In the genomic region with DNA sequence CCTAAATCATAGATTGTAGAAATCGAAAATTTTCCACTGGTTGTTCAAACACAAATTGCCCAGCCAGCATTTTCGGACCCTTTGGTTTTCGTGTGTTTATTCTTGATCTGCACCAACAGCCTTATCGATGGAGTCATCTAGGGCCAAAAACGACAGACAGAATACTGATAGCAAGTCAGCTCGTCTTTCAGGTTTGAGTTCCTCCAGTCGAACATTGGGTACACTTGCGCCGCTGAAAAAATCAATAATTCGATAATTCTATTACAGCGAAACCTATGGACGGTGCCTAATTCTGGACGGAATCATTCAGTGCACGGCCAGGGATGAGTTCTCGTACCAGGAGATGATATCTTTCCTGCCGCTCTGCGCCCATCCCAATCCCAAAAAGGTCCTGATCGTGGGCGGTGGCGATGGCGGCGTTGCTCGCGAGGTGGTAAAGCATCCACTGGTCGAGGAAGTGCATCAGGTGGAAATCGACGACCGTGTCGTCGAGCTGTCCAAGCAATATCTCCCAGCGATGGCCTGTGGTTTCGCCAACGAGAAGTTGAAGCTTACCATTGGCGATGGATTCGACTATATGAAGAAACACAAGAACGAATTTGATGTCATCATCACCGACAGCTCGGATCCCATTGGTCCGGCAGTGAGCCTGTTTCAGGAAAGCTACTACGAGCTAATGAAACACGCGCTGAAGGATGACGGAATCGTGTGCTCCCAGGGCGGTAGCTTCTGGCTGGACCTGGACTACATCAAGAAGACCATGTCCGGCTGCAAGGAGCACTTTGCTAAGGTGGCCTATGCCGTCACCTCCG, we compare ENCODE assay signal across 3 fruit fly cellular contexts.
TF ChIP-seq lines count a peak whose summit lies in the region.

No protein-coding gene starts in this region.

- TF ChIP-seq CTCF in whole organism, embryonic (GFP tag; optimal IDR thresholded peaks at IDR 0.05; lab: Kevin White, UChicago) = no peak

TF ChIP-seq in whole organism, adult, 20 proteins besides CTCF, POLR2A, EP300 and RAD21:
- TF ChIP-seq CG1620 (GFP tag; optimal IDR thresholded peaks at IDR 0.05; lab: Kevin White, UChicago) (no peak), cic (GFP tag; optimal IDR thresholded peaks at IDR 0.05; lab: Kevin White, UChicago) (no peak), Mnt (GFP tag; optimal IDR thresholded peaks at IDR 0.05; lab: Kevin White, UChicago) (no peak), tj (GFP tag; optimal IDR thresholded peaks at IDR 0.05; lab: Kevin White, UChicago) (peak; percentile 42), ovo (GFP tag; optimal IDR thresholded peaks at IDR 0.05; lab: Kevin White, UChicago) (no peak)
TF ChIP-seq in whole organism, adult: peak in this region for 1.

TF ChIP-seq in whole organism, embryonic, 481 proteins besides CTCF, POLR2A, EP300 and RAD21:
- TF ChIP-seq NC2α (GFP tag; optimal IDR thresholded peaks at IDR 0.05; lab: Kevin White, UChicago) = no peak
- no peak for TF ChIP-seq esg (GFP tag; conservative IDR thresholded peaks at IDR 0.05; lab: Robert Waterston, UW)
- TF ChIP-seq D19A (tag; optimal IDR thresholded peaks at IDR 0.05; lab: Kevin White, UChicago) = peak; percentile 67
- TF ChIP-seq tio (GFP tag; optimal IDR thresholded peaks at IDR 0.05; lab: Kevin White, UChicago) = no peak
- TF ChIP-seq CG10366 (GFP tag; IDR thresholded peaks at IDR 0.05; lab: Robert Waterston, UW) = no peak
- peak; percentile 27 for TF ChIP-seq CG8478 (optimal IDR thresholded peaks at IDR 0.05; lab: Kevin White, UChicago)
- TF ChIP-seq onecut (GFP tag; IDR thresholded peaks at IDR 0.05; lab: Robert Waterston, UW) = peak; percentile 81
- peak; percentile 47 for TF ChIP-seq grn (GFP tag; optimal IDR thresholded peaks at IDR 0.05; lab: Kevin White, UChicago)
- peak; percentile 72 for TF ChIP-seq CG15479 (GFP tag; optimal IDR thresholded peaks at IDR 0.05; lab: Kevin White, UChicago)
- TF ChIP-seq ato (GFP tag; IDR thresholded peaks at IDR 0.05; lab: Robert Waterston, UW; ENCODE audit: partially characterized antibody) = 0 out of 2 replicates have a peak, but pooled peaks have one; percentile 23
- TF ChIP-seq Ets65A (GFP tag; lab: Kevin White, UChicago) = peak; percentile 91

TF ChIP-seq in whole organism, prepupa, 60 proteins besides CTCF, POLR2A, EP300 and RAD21:
- TF ChIP-seq lz (GFP tag; optimal IDR thresholded peaks at IDR 0.05; lab: Kevin White, UChicago) (no peak), svp (GFP tag; lab: Kevin White, UChicago) (peak; percentile 98)
TF ChIP-seq in whole organism, prepupa: peak in this region for 1.
